Worm (Caenorhabditis elegans): Measurements from ENCODE around the gene sre-3.

sre-3 gene

DNA sequence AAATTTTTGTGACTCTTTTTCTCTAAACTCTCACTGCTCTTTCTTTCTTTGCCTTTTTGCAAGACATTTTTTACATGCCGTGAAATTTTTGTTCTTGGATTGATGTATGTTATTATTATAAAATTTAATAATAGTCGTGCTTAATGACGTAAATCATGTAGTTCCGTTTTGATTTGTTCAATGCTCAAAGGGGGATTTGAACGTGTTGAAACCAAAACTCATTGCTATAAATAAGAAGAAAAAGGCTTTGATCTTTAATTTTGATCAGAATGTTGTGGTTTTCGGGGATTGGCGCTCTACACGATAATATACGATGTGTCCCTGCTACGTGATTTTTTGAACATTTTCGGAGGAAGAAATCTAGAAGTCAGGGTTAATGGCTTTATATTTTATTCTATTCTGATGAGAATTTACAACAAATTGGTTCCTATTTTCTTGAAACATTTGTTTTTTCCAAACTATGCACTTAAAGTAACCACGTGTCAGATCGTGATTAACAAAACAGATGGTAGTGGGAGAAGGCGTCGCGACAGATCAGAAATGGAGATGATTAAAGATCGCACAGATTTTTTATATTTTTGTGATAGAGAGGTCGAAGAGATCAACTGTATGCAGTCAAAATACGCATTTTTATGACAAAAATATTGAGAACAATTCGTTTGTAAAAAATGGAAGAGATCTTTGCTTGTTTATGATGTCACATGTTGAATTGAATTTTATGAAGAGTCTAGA is 43.8 kb upstream of the sre-3 start:
- TF ChIP-seq C08G9.2 (tag; optimal IDR thresholded peaks at IDR 0.05), result no peak
- TF ChIP-seq odd-2 (tag; optimal IDR thresholded peaks at IDR 0.05), result no peak
- no peak for TF ChIP-seq ets-4 (tag; optimal IDR thresholded peaks at IDR 0.05)
- TF ChIP-seq ceh-34 (tag; optimal IDR thresholded peaks at IDR 0.05), result no peak
- no peak for TF ChIP-seq lin-11 (tag; optimal IDR thresholded peaks at IDR 0.05)
- no peak for TF ChIP-seq pag-3 (tag; optimal IDR thresholded peaks at IDR 0.05; ENCODE audit: borderline replicate concordance)

DNA sequence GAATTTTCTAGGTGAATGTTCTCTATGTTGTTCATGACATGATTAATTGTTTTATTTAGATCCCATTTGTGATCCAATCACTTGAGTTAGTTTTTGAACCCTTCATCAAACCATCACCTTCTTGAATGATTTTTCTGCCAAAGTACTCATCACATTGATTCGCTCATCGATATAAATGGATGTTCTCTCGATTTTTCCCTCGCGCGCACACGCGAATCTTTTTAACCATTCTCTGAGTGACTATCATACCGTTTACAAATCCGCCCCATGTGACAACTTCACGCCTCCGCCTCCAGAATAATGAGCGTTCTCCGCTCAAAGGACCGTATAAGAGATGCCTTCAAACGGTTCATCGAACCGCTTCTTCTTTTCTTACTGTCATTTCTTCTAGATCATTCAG is 42.7 kb upstream of the sre-3 start:
- TF ChIP-seq nhr-11 (tag; optimal IDR thresholded peaks at IDR 0.05) (no peak), unc-42 (tag; optimal IDR thresholded peaks at IDR 0.05) (no peak), ets-4 (tag; optimal IDR thresholded peaks at IDR 0.05) (no peak), hlh-15 (tag; optimal IDR thresholded peaks at IDR 0.05) (no peak), sox-4 (tag; optimal IDR thresholded peaks at IDR 0.05) (no peak), F13H6.1 (tag; optimal IDR thresholded peaks at IDR 0.05) (no peak), ceh-2 (tag; optimal IDR thresholded peaks at IDR 0.05) (no peak), Y22D7AL.16 (tag; optimal IDR thresholded peaks at IDR 0.05) (no peak), tbx-2 (tag; optimal IDR thresholded peaks at IDR 0.05) (no peak)

DNA sequence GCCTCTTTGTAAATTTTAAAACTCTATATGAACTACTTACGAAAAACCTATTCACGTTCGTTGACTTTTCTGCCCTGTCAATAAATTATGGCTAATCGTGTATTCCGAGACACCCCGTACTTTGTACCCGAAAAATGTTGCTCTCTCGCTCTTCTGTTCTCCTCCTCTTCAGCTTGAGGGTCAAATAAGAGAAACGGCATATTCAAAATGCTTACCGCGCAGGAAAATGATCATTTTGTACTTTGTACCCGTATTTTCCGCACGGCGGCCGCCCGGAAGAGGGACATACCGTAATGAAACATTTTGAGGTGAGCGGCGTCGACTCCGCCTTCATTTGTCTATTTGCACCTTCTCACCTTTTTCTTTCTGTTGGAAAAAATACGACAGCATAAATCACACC is 41.9 kb upstream of the sre-3 start:
- peak; percentile 12 for TF ChIP-seq pha-2 (tag; optimal IDR thresholded peaks at IDR 0.05)
- peak; percentile 26 for TF ChIP-seq ceh-34 (tag; optimal IDR thresholded peaks at IDR 0.05)
- TF ChIP-seq ceh-2 (tag; optimal IDR thresholded peaks at IDR 0.05), result peak; percentile 33
- no peak for TF ChIP-seq ceh-30 (tag; optimal IDR thresholded peaks at IDR 0.05)
- no peak for TF ChIP-seq ceh-9 (tag; optimal IDR thresholded peaks at IDR 0.05)
- TF ChIP-seq lim-6 (tag; optimal IDR thresholded peaks at IDR 0.05), result no peak
- TF ChIP-seq ets-4 (tag; optimal IDR thresholded peaks at IDR 0.05), result peak; percentile 23

DNA sequence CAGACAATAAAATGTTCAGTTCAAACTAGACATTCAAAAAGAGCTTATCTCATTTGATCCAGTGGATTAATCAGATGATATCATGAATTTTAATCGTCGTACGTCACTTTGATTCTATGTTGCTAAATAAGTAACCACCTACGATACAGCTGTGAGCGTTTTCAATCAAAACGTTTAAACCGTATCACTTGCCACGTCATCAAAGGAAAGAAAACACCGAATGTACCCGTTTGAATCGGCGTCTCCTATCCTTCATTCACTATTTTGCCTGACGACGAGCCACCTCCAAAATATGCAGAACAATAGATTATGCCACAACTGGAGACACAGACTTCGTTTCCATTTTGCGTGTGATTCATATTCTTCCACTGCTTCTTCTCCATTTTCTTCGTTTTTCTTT is 39.7 kb upstream of the sre-3 start:
- TF ChIP-seq ceh-24 (tag; optimal IDR thresholded peaks at IDR 0.05), result no peak
- TF ChIP-seq unc-55 (GFP tag; optimal IDR thresholded peaks at IDR 0.05), result no peak
- no peak for TF ChIP-seq K02D7.2 (tag; optimal IDR thresholded peaks at IDR 0.05)

DNA sequence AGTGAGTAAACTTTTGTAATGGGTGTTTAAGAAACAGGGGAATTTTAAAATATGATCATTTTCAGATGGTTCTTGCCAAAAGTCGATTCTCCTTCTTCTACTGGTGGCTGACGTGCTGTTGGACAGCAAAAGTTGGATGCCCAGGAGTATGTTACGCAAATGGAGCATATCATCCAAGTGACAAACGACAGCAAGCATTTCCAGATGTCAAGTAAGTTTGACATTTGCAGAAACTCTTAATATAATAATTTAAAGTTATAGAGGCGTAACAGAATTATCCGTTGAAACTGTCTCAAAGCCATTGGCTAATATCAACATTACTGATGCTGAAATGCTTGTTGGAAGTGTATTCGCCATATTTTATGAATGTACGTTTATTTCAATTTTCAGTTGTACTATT is 37.5 kb upstream of the sre-3 start:
- TF ChIP-seq unc-42 (tag; optimal IDR thresholded peaks at IDR 0.05), result no peak
- TF ChIP-seq ceh-14 (tag; optimal IDR thresholded peaks at IDR 0.05), result no peak
- no peak for TF ChIP-seq mec-3 (tag; optimal IDR thresholded peaks at IDR 0.05; ENCODE audit: borderline replicate concordance)
- no peak for TF ChIP-seq npax-4 (tag; optimal IDR thresholded peaks at IDR 0.05)
- TF ChIP-seq ceh-31 (tag; optimal IDR thresholded peaks at IDR 0.05), result no peak
- TF ChIP-seq K09A11.1 (tag; optimal IDR thresholded peaks at IDR 0.05; ENCODE audit: insufficient read depth), result no peak
- TF ChIP-seq che-1 (tag; optimal IDR thresholded peaks at IDR 0.05), result no peak
- no peak for TF ChIP-seq ttx-3 (tag; optimal IDR thresholded peaks at IDR 0.05)
- TF ChIP-seq pha-4 (tag; optimal IDR thresholded peaks at IDR 0.05), result no peak
- no peak for TF ChIP-seq K02D7.2 (tag; optimal IDR thresholded peaks at IDR 0.05)
- TF ChIP-seq eyg-1 (tag; optimal IDR thresholded peaks at IDR 0.05), result no peak
- TF ChIP-seq elt-4 (tag; optimal IDR thresholded peaks at IDR 0.05), result no peak
- no peak for TF ChIP-seq elt-2 (tag; optimal IDR thresholded peaks at IDR 0.05)
- TF ChIP-seq ceh-9 (tag; optimal IDR thresholded peaks at IDR 0.05), result no peak

DNA sequence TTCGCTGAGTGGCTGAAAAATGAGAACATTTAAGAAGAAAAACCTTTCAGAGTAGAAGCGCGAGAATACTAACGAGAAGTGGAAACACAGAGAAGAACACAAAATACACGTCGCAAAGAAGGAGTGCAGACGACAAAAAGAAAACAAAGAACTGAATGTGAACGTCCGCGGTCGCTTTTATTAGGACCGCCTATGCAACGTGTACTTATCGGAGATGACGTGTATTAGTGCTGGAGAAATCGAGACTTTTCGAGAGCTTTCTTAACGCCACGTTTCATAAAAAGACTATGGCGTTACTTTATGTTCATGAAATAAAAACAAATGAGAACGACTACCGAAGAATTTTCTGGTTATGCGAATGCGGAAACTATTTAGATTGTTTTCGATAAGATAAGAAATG is 33.0 kb upstream of the sre-3 start, which contains the start of gene hsp-4:
Gene hsp-4 (minus strand): TSS at position 139 of the 400 bp plus-strand sequence.
- no peak for TF ChIP-seq pqm-1 (tag; optimal IDR thresholded peaks at IDR 0.05)
- TF ChIP-seq elt-2 (tag; optimal IDR thresholded peaks at IDR 0.05), result peak; percentile 1
- no peak for TF ChIP-seq tbx-7 (tag; optimal IDR thresholded peaks at IDR 0.05)
- no peak for TF ChIP-seq ceh-9 (tag; optimal IDR thresholded peaks at IDR 0.05)
- no peak for TF ChIP-seq ceh-2 (tag; optimal IDR thresholded peaks at IDR 0.05)
- TF ChIP-seq ama-1 (optimal IDR thresholded peaks at IDR 0.05), result no peak

Data from whole organism, late embryonic.